Worm (Caenorhabditis elegans) whole organism, L2 larva: ENCODE data around the gene cyp-33E1.

Source experiments
- C34F6.9 ChIP-seq: fragments of 150-350 bp; optimal IDR thresholded peaks from 2 replicates; lab custom pipeline; 2014; ENCODE audit warnings: missing biosample characterization, missing genetic modification characterization
- F13H6.1 ChIP-seq: sonication (generic microtip); optimal IDR thresholded peaks from 2 replicates; lab custom pipeline; 2016; ENCODE audit warnings: missing genetic modification characterization, missing compliant biosample characterization
- R02D3.7 ChIP-seq: fragments of 150-350 bp; optimal IDR thresholded peaks from 2 replicates; lab custom pipeline; 2014; ENCODE audit warnings: missing biosample characterization, missing genetic modification characterization
- Y55F3AM.14 ChIP-seq: fragments of 200-800 bp; sonication (Bioruptor generic); optimal IDR thresholded peaks from 2 replicates; lab custom pipeline; 2018; ENCODE audit warnings: mild to moderate bottlenecking, missing genetic modification characterization, missing compliant biosample characterization
- ZK546.5 ChIP-seq: sonication (generic microtip); optimal IDR thresholded peaks from 2 replicates; lab custom pipeline; 2017; ENCODE audit warnings: missing biosample characterization, missing genetic modification characterization
- alr-1 ChIP-seq: fragments of 150-350 bp; optimal IDR thresholded peaks from 2 replicates; lab custom pipeline; 2014; ENCODE audit warnings: missing biosample characterization, missing genetic modification characterization
- aly-2 ChIP-seq: fragments of 150-350 bp; optimal IDR thresholded peaks from 2 replicates; lab custom pipeline; 2014; ENCODE audit warnings: missing biosample characterization, missing genetic modification characterization
- ama-1 ChIP-seq: fragments of 150-350 bp; optimal IDR thresholded peaks from 2 replicates; lab custom pipeline; 2018; ENCODE audit warnings: inconsistent platforms
- blmp-1 ChIP-seq: sonication (generic microtip); optimal IDR thresholded peaks from 2 replicates; lab custom pipeline; 2017; ENCODE audit warnings: missing genetic modification characterization, mild to moderate bottlenecking, missing compliant biosample characterization, antibody characterized with exemption, moderate library complexity; ENCODE audit not compliant: insufficient read depth
- ceh-16 ChIP-seq: fragments of 150-350 bp; optimal IDR thresholded peaks from 2 replicates; lab custom pipeline; 2014; ENCODE audit warnings: missing biosample characterization, missing genetic modification characterization
- crh-2 ChIP-seq: sonication (generic microtip); optimal IDR thresholded peaks from 2 replicates; lab custom pipeline; 2017; ENCODE audit warnings: missing biosample characterization, missing genetic modification characterization
- dmd-4 ChIP-seq: sonication (generic microtip); optimal IDR thresholded peaks from 2 replicates; lab custom pipeline; 2017; ENCODE audit warnings: missing biosample characterization, missing genetic modification characterization
- egl-27 ChIP-seq: sonication (generic microtip); optimal IDR thresholded peaks from 3 replicates; lab custom pipeline; 2017; ENCODE audit warnings: missing biosample characterization, missing genetic modification reagents, missing genetic modification characterization
- elt-1 ChIP-seq: fragments of 150-350 bp; optimal IDR thresholded peaks from 2 replicates; lab custom pipeline; 2014; ENCODE audit warnings: missing biosample characterization, missing genetic modification characterization
- elt-3 ChIP-seq: sonication (generic microtip); optimal IDR thresholded peaks from 2 replicates; lab custom pipeline; 2017; ENCODE audit warnings: missing biosample characterization, missing genetic modification characterization
- fos-1 ChIP-seq: fragments of 150-350 bp; optimal IDR thresholded peaks from 2 replicates; lab custom pipeline; 2014; ENCODE audit warnings: missing biosample characterization, missing genetic modification characterization
- gmeb-1 ChIP-seq: fragments of 150-350 bp; optimal IDR thresholded peaks from 2 replicates; lab custom pipeline; 2014; ENCODE audit warnings: missing biosample characterization, missing genetic modification characterization
- lin-11 ChIP-seq: fragments of 150-350 bp; sonication (generic microtip); optimal IDR thresholded peaks from 2 replicates; lab custom pipeline; 2014; ENCODE audit warnings: missing biosample characterization, missing genetic modification characterization, inconsistent platforms, mixed read lengths
- lin-13 ChIP-seq: fragments of 150-350 bp; optimal IDR thresholded peaks from 2 replicates; lab custom pipeline; 2014; ENCODE audit warnings: missing biosample characterization, missing genetic modification reagents, missing genetic modification characterization
- lsy-2 ChIP-seq, 2 experiments: fragments of 150-350 bp in 1 of 2; sonication (generic microtip) in 1 of 2; optimal IDR thresholded peaks; 2 replicates each; lab custom pipeline; 2014 to 2017; ENCODE audit warnings: missing biosample characterization in 2 of 2, missing genetic modification characterization in 2 of 2
- mab-5 ChIP-seq: fragments of 150-350 bp; optimal IDR thresholded peaks from 2 replicates; lab custom pipeline; 2014; ENCODE audit warnings: missing biosample characterization, missing genetic modification characterization
- mbf-1 ChIP-seq: sonication (generic microtip); optimal IDR thresholded peaks from 2 replicates; lab custom pipeline; 2017; ENCODE audit warnings: missing biosample characterization, missing genetic modification characterization
- mdl-1 ChIP-seq, 2 experiments: fragments of 150-350 bp in 1 of 2; sonication (generic microtip) in 1 of 2; optimal IDR thresholded peaks; 2 replicates each; lab custom pipeline; 2017; ENCODE audit warnings: missing biosample characterization in 2 of 2, missing genetic modification characterization in 2 of 2
- nhr-10 ChIP-seq: sonication (generic microtip); optimal IDR thresholded peaks from 2 replicates; lab custom pipeline; 2017; ENCODE audit warnings: missing biosample characterization, missing genetic modification characterization
- nhr-11 ChIP-seq: fragments of 150-350 bp; optimal IDR thresholded peaks from 2 replicates; lab custom pipeline; 2014; ENCODE audit warnings: missing biosample characterization, missing genetic modification characterization
- nhr-12 ChIP-seq: fragments of 150-350 bp; optimal IDR thresholded peaks from 2 replicates; lab custom pipeline; 2014; ENCODE audit warnings: missing biosample characterization, missing genetic modification characterization
- nhr-129 ChIP-seq: fragments of 150-350 bp; optimal IDR thresholded peaks from 2 replicates; lab custom pipeline; 2014; ENCODE audit warnings: missing biosample characterization, missing genetic modification characterization
- nhr-21 ChIP-seq: fragments of 150-350 bp; optimal IDR thresholded peaks from 2 replicates; lab custom pipeline; 2014; ENCODE audit warnings: missing biosample characterization, missing genetic modification characterization
- nhr-23 ChIP-seq: fragments of 150-350 bp; optimal IDR thresholded peaks from 2 replicates; lab custom pipeline; 2014; ENCODE audit warnings: missing biosample characterization, missing genetic modification reagents, missing genetic modification characterization
- nhr-237 ChIP-seq: fragments of 150-350 bp; optimal IDR thresholded peaks from 2 replicates; lab custom pipeline; 2014; ENCODE audit warnings: missing biosample characterization, missing genetic modification characterization
- nhr-6 ChIP-seq: fragments of 150-350 bp; optimal IDR thresholded peaks from 2 replicates; lab custom pipeline; 2014; ENCODE audit warnings: missing biosample characterization, missing genetic modification characterization
- nhr-77 ChIP-seq: fragments of 150-350 bp; optimal IDR thresholded peaks from 2 replicates; lab custom pipeline; 2014; ENCODE audit warnings: missing biosample characterization, missing genetic modification characterization
- peb-1 ChIP-seq: fragments of 150-350 bp; optimal IDR thresholded peaks from 2 replicates; lab custom pipeline; 2014; ENCODE audit warnings: missing biosample characterization, missing genetic modification characterization
- sem-4 ChIP-seq: fragments of 150-350 bp; optimal IDR thresholded peaks from 2 replicates; lab custom pipeline; 2014; ENCODE audit warnings: missing biosample characterization, missing genetic modification reagents, missing genetic modification characterization
- skn-1 ChIP-seq: sonication (generic microtip); optimal IDR thresholded peaks from 2 replicates; lab custom pipeline; 2017; ENCODE audit warnings: missing biosample characterization, missing genetic modification characterization
- sma-3 ChIP-seq: sonication (generic microtip); optimal IDR thresholded peaks from 2 replicates; lab custom pipeline; 2016; ENCODE audit warnings: missing genetic modification reagents, missing genetic modification characterization, missing compliant biosample characterization
- snpc-4 ChIP-seq: fragments of 150-350 bp; optimal IDR thresholded peaks from 2 replicates; lab custom pipeline; 2014; ENCODE audit warnings: missing biosample characterization, missing genetic modification characterization
- unc-39 ChIP-seq: fragments of 150-350 bp; optimal IDR thresholded peaks from 2 replicates; lab custom pipeline; 2014; ENCODE audit warnings: missing biosample characterization, missing genetic modification characterization
- unc-55 ChIP-seq: fragments of 150-350 bp; sonication (generic microtip); optimal IDR thresholded peaks from 3 replicates; lab custom pipeline; 2014; ENCODE audit warnings: missing biosample characterization, missing genetic modification reagents, missing genetic modification characterization
- unc-62 ChIP-seq: fragments of 150-350 bp; optimal IDR thresholded peaks from 2 replicates; lab custom pipeline; 2014; ENCODE audit warnings: missing biosample characterization, missing genetic modification reagents, missing genetic modification characterization
- zag-1 ChIP-seq: fragments of 150-350 bp; optimal IDR thresholded peaks from 2 replicates; lab custom pipeline; 2014; ENCODE audit warnings: missing biosample characterization, missing genetic modification characterization
- ztf-1 ChIP-seq: fragments of 200-800 bp; sonication (Bioruptor generic); conservative IDR thresholded peaks from 2 replicates; pipeline ENCODE4 v1.3.6; 2022; ENCODE audit warnings: missing genetic modification characterization, missing compliant biosample characterization
- ztf-11 ChIP-seq: sonication (generic microtip); optimal IDR thresholded peaks from 2 replicates; lab custom pipeline; 2017; ENCODE audit warnings: missing biosample characterization, missing genetic modification characterization
- ztf-4 ChIP-seq: fragments of 150-350 bp; optimal IDR thresholded peaks from 2 replicates; lab custom pipeline; 2014; ENCODE audit warnings: missing biosample characterization, missing genetic modification characterization

Gene cyp-33E1

DNA sequence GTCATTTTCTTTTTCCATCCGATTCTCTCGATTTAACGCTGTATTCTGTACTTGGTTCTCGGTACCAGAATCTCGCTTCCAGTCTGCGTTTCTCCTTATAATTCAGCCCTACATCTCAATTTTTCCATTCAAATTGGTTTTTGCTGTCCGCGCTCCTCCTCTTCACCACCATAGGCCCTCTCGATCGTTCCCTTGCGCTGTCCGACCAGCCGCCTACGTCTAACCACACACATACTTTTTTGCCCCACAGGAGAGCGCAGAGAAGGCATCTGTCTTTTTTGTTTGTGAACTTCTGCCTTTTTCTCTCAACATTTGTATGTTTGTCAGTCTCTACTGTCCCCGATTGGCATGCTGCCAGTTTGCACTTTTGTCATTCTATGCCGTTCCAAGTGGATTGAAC is 21.1 kb downstream of the cyp-33E1 start, which contains the start of gene F42A9.11 (continued):
- TF ChIP-seq nhr-237 (no peak), gmeb-1 (no peak), snpc-4 (tag; lab: Kevin White, UChicago) (no peak), nhr-10 (tag; lab: Kevin White, UChicago) (no peak), mab-5 (tag; lab: Kevin White, UChicago) (no peak), unc-55 (GFP tag; lab: Kevin White, UChicago) (no peak), zag-1 (tag; lab: Kevin White, UChicago) (no peak), Y55F3AM.14 (GFP tag; lab: Kevin White, UChicago) (no peak), fos-1 (tag; lab: Kevin White, UChicago) (peak; percentile 57), elt-1 (tag; lab: Kevin White, UChicago) (no peak), unc-39 (no peak), aly-2 (tag; lab: Kevin White, UChicago) (no peak)

DNA sequence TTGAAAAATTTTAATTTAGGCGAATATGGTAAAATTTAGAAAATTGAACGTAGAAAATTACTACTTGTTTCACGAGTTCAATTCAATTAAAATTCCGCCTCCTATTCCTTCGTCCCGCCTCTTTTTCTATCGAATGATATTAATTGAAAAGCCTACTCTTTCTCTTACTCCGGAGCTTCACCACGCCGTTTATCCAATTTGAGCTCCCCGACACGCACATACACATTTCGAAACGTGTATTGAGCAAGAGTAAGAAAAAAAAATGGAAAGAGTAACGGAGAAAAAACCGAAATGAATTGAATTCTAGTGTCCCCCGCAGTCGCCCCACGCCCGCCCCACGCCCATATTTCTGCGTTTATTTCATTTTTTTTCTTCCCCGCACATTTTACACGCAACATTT is 22.1 kb downstream of the cyp-33E1 start:
- peak; percentile 7 for TF ChIP-seq C34F6.9 (tag; lab: Kevin White, UChicago)
- TF ChIP-seq lin-13 (GFP tag; lab: Kevin White, UChicago), result no peak
- no peak for TF ChIP-seq lsy-2 (tag; optimal IDR thresholded peaks at IDR 0.05; lab: Kevin White, UChicago)

ce11 chrIV:8625730-8626129 is 22.7 kb downstream of the cyp-33E1 start:
- TF ChIP-seq alr-1 (tag; lab: Kevin White, UChicago), result no peak
- no peak for TF ChIP-seq lin-13 (GFP tag; lab: Kevin White, UChicago)
- no peak for TF ChIP-seq F13H6.1 (tag; lab: Kevin White, UChicago)
- TF ChIP-seq elt-1 (tag; lab: Kevin White, UChicago), result no peak
- TF ChIP-seq blmp-1 (tag; lab: Kevin White, UChicago), result no peak
- TF ChIP-seq unc-39, result no peak
- TF ChIP-seq nhr-11 (tag; lab: Kevin White, UChicago), result no peak
- no peak for TF ChIP-seq nhr-21 (tag; lab: Kevin White, UChicago)

DNA sequence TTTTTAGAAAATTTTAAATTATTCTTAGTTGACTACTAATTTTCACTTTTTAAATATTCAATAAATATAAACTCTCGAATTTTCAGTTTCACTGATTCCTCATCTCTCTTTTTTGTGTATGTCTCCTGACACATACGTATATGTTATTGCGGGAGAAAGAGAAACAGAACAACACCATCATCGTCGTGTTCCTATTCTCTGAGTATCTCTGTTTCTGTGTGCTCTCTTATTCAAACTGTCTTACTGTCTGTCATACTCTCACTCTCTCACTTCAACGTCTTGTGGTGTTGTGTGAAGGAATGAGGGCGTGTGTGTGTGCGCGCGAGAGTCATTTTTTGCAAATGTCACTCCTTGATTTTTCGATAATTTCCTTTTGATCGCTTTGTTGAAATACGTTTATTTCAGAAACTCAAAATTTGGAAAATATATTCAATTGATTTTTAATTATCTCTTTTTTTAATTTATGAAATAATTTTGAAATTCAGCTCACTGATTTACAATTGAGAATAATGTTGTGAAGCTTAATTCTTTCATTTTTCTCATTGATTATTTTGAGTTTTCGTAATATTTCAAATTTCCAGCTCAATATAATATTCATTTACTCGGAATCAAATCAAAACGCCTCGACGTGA is 28.2 kb downstream of the cyp-33E1 start, which contains the start of gene lin-49:
Gene lin-49 (plus strand): TSS at position 582 of the 632 bp plus-strand sequence.
- peak; percentile 90 for TF ChIP-seq C34F6.9 (tag; lab: Kevin White, UChicago)
- TF ChIP-seq mdl-1 (tag; optimal IDR thresholded peaks at IDR 0.05; lab: Kevin White, UChicago), result no peak
- peak; percentile 44 for TF ChIP-seq sem-4 (tag; lab: Kevin White, UChicago)
- TF ChIP-seq zag-1 (tag; lab: Kevin White, UChicago), result no peak
- peak; percentile 33 for TF ChIP-seq egl-27 (tag; lab: Kevin White, UChicago)
- TF ChIP-seq mbf-1 (tag; lab: Kevin White, UChicago), result no peak
- peak in 1 of 2 experiments; percentile 78 for TF ChIP-seq lsy-2 (tag; optimal IDR thresholded peaks at IDR 0.05; lab: Kevin White, UChicago)
- TF ChIP-seq ZK546.5, result no peak
- TF ChIP-seq nhr-11 (tag; lab: Kevin White, UChicago), result no peak
- no peak for TF ChIP-seq R02D3.7
- TF ChIP-seq nhr-6 (tag; lab: Kevin White, UChicago), result peak; percentile 65
- TF ChIP-seq lin-11 (tag; lab: Kevin White, UChicago), result no peak
- TF ChIP-seq lin-13 (GFP tag; lab: Kevin White, UChicago), result peak; percentile 57
- no peak for TF ChIP-seq elt-3 (tag; lab: Kevin White, UChicago)
- TF ChIP-seq nhr-12, result no peak
- no peak for TF ChIP-seq ceh-16
- no peak for TF ChIP-seq dmd-4 (tag; lab: Kevin White, UChicago)
- no peak for TF ChIP-seq Y55F3AM.14 (GFP tag; lab: Kevin White, UChicago)
- no peak for TF ChIP-seq ztf-1
- TF ChIP-seq nhr-23 (tag; lab: Kevin White, UChicago), result no peak
- no peak for TF ChIP-seq ztf-4 (tag; lab: Kevin White, UChicago)
- TF ChIP-seq nhr-77 (tag; lab: Kevin White, UChicago), result no peak
- no peak for TF ChIP-seq skn-1 (tag; lab: Kevin White, UChicago)
- no peak for TF ChIP-seq unc-62 (GFP tag; lab: Kevin White, UChicago)
- TF ChIP-seq snpc-4 (tag; lab: Kevin White, UChicago), result no peak
- no peak for TF ChIP-seq nhr-10 (tag; lab: Kevin White, UChicago)
- peak; percentile 78 for TF ChIP-seq blmp-1 (tag; lab: Kevin White, UChicago)
- TF ChIP-seq ztf-11 (tag; lab: Kevin White, UChicago), result no peak
- peak; percentile 89 for TF ChIP-seq nhr-129 (tag; lab: Kevin White, UChicago)
- TF ChIP-seq crh-2 (tag; lab: Kevin White, UChicago), result peak; percentile 84
- TF ChIP-seq peb-1 (tag; lab: Kevin White, UChicago), result no peak
- peak; percentile 12 for TF ChIP-seq mab-5 (tag; lab: Kevin White, UChicago)
- TF ChIP-seq sma-3 (GFP tag; lab: Kevin White, UChicago), result peak; percentile 26
- TF ChIP-seq unc-55 (GFP tag; lab: Kevin White, UChicago), result peak; percentile 79
- peak; percentile 71 for TF ChIP-seq F13H6.1 (tag; lab: Kevin White, UChicago)
- TF ChIP-seq nhr-237, result no peak
- no peak for TF ChIP-seq aly-2 (tag; lab: Kevin White, UChicago)
- TF ChIP-seq fos-1 (tag; lab: Kevin White, UChicago), result peak; percentile 90
- no peak for TF ChIP-seq ama-1 (lab: Kevin White, UChicago)
- TF ChIP-seq elt-1 (tag; lab: Kevin White, UChicago), result no peak
